Fruit fly (Drosophila melanogaster) whole organism, pupa: ENCODE results near the gene SmB.

Experiments
- CG10348 ChIP-seq: fragments of 200-800 bp; sonication (Bioruptor generic); IDR thresholded peaks from 2 replicates; pipeline ENCODE4 v1.3.6; 2022; ENCODE audit warnings: missing biosample characterization, missing genetic modification characterization
- CG13204 ChIP-seq: fragments of 200-800 bp; sonication (Bioruptor generic); optimal IDR thresholded peaks from 2 replicates; lab custom pipeline; 2018; ENCODE audit warnings: missing biosample characterization, mild to moderate bottlenecking, missing genetic modification characterization, moderate library complexity
- CG17806 ChIP-seq: fragments of 200-800 bp; sonication (Bioruptor generic); optimal IDR thresholded peaks from 2 replicates; lab custom pipeline; 2018; ENCODE audit warnings: missing biosample characterization, mild to moderate bottlenecking, missing genetic modification characterization, moderate library complexity
- CG32121 ChIP-seq: fragments of 200-800 bp; sonication (Bioruptor generic); IDR thresholded peaks from 2 replicates; pipeline ENCODE4 v1.3.6; 2022; ENCODE audit warnings: missing biosample characterization, missing genetic modification characterization
- CG8159 ChIP-seq: fragments of 200-800 bp; sonication (Bioruptor generic); optimal IDR thresholded peaks from 3 replicates; lab custom pipeline; 2018; ENCODE audit warnings: missing biosample characterization, mild to moderate bottlenecking, missing genetic modification characterization, moderate library complexity
- CG9948 ChIP-seq: fragments of 200-800 bp; sonication (Bioruptor generic); optimal IDR thresholded peaks from 2 replicates; lab custom pipeline; 2018; ENCODE audit warnings: missing biosample characterization, mild to moderate bottlenecking, missing genetic modification characterization, moderate library complexity
- EcR ChIP-seq: fragments of 200-800 bp; sonication (Bioruptor generic); optimal IDR thresholded peaks from 3 replicates; lab custom pipeline; 2019; ENCODE audit warnings: missing biosample characterization, missing genetic modification characterization, mild to moderate bottlenecking, moderate library complexity, missing genetic modification reagents
- Snoo ChIP-seq: fragments of 200-800 bp; sonication (Bioruptor generic); optimal IDR thresholded peaks from 3 replicates; lab custom pipeline; 2017; ENCODE audit warnings: missing biosample characterization, mild to moderate bottlenecking, missing genetic modification characterization, inconsistent platforms

DNA sequence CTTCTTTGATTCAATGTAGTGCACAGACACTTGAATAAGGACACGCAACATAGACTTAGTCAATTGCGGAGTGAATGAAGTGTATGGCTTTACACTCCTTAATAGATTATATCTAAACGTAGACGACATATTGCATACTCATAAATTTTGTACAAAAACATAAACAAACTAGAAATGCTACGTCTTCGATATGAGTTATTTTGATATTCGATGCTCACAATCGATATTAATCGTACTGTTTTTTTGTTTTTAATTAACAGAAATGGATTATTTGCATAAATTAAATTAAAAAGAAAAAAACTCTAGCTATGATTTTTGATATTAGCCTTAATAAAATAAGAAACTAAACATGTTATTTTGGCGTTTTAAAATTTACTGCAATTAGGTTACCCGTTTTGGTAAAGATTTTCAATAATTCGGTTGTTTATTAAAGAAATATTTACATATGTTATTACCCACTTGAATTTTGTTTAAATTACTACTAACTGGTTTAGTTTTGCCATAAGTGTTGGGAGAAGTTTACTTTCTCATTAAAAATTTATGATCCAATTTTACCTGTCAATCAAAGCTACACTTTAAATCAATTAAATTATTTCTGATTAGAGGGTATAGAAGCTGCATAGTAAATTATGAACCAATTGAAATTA lies 21.3 kb downstream of the SmB start, which contains the start of the genes CG17768, LSm-4 and Ir31a:
- no peak for TF ChIP-seq Snoo (tag; lab: Kevin White, UChicago)
- no peak for TF ChIP-seq CG13204 (GFP tag; lab: Kevin White, UChicago)
- TF ChIP-seq CG32121 (GFP tag; lab: Robert Waterston, UW) = no peak
- TF ChIP-seq CG10348 (GFP tag; lab: Robert Waterston, UW) = no peak
- no peak for TF ChIP-seq CG9948 (tag; lab: Kevin White, UChicago)
- TF ChIP-seq CG17806 (tag; lab: Kevin White, UChicago) = no peak
- no peak for TF ChIP-seq CG8159
- no peak for TF ChIP-seq EcR (GFP tag; lab: Kevin White, UChicago)
